Fruit fly (Drosophila melanogaster) whole organism, embryonic: ENCODE measurements around the gene CG4537.

Source experiments
- Abd-B ChIP-seq: fragments of 200-800 bp; sonication (Bioruptor generic); optimal IDR thresholded peaks from 2 replicates; lab custom pipeline; 2018; ENCODE audit warnings: missing biosample characterization, mild to moderate bottlenecking, missing genetic modification characterization, moderate library complexity
- CG10147 ChIP-seq: fragments of 200-800 bp; sonication (Bioruptor generic); optimal IDR thresholded peaks from 2 replicates; lab custom pipeline; 2019; ENCODE audit warnings: missing biosample characterization, mild to moderate bottlenecking, missing genetic modification characterization, moderate library complexity
- CG10321 ChIP-seq: fragments of 200-800 bp; sonication (Bioruptor generic); IDR thresholded peaks from 2 replicates; pipeline ENCODE4 v1.3.6; 2022; ENCODE audit warnings: missing biosample characterization, missing genetic modification characterization
- CG10959 ChIP-seq: fragments of 200-800 bp; sonication (Bioruptor generic); IDR thresholded peaks from 2 replicates; pipeline ENCODE4 v1.3.6; 2022; ENCODE audit warnings: missing biosample characterization, missing genetic modification characterization
- CG11247 ChIP-seq: fragments of 200-800 bp; sonication (Bioruptor generic); IDR thresholded peaks from 2 replicates; pipeline ENCODE4 v1.3.6; 2022; ENCODE audit warnings: missing biosample characterization, missing genetic modification characterization
- CG11695 ChIP-seq: fragments of 200-800 bp; sonication (Bioruptor generic); IDR thresholded peaks from 3 replicates; pipeline ENCODE4 v1.3.6; 2022; ENCODE audit warnings: missing biosample characterization, missing genetic modification characterization
- CG13123 ChIP-seq: fragments of 200-800 bp; sonication (Bioruptor generic); optimal IDR thresholded peaks from 2 replicates; lab custom pipeline; 2016; ENCODE audit warnings: missing biosample characterization, missing genetic modification characterization
- CG16815 ChIP-seq: fragments of 200-800 bp; sonication (Bioruptor generic); optimal IDR thresholded peaks from 3 replicates; lab custom pipeline; 2017; ENCODE audit warnings: missing biosample characterization, mild to moderate bottlenecking, missing genetic modification characterization
- CG2712 ChIP-seq: fragments of 200-800 bp; optimal IDR thresholded peaks from 3 replicates; lab custom pipeline; 2019; ENCODE audit warnings: missing biosample characterization, mild to moderate bottlenecking, missing genetic modification characterization, moderate library complexity
- CG42726 ChIP-seq: fragments of 200-800 bp; sonication (Bioruptor generic); IDR thresholded peaks from 2 replicates; pipeline ENCODE4 v1.3.6; 2022; ENCODE audit warnings: missing biosample characterization, missing genetic modification characterization; ENCODE audit not compliant: partially characterized antibody
- CG4282 ChIP-seq: fragments of 200-800 bp; sonication (Bioruptor generic); optimal IDR thresholded peaks from 2 replicates; lab custom pipeline; 2016; ENCODE audit warnings: missing biosample characterization, missing genetic modification characterization
- CG6813 ChIP-seq: fragments of 200-800 bp; sonication (Bioruptor generic); optimal IDR thresholded peaks from 2 replicates; lab custom pipeline; 2017; ENCODE audit warnings: missing biosample characterization, missing genetic modification characterization, mild to moderate bottlenecking, moderate library complexity, missing genetic modification reagents
- CG8388 ChIP-seq: fragments of 200-800 bp; sonication (Bioruptor generic); optimal IDR thresholded peaks from 2 replicates; lab custom pipeline; 2019; ENCODE audit warnings: missing biosample characterization, mild to moderate bottlenecking, missing genetic modification characterization, moderate library complexity
- Deaf1 ChIP-seq: fragments of 200-800 bp; optimal IDR thresholded peaks from 3 replicates; lab custom pipeline; 2019; ENCODE audit warnings: missing biosample characterization, mild to moderate bottlenecking, missing genetic modification characterization, moderate library complexity
- Dll ChIP-seq: fragments of 200-800 bp; sonication (Bioruptor generic); IDR thresholded peaks from 4 replicates; pipeline ENCODE4 v1.3.6; 2022; ENCODE audit warnings: missing biosample characterization, missing genetic modification characterization; ENCODE audit not compliant: partially characterized antibody
- HLH54F ChIP-seq: fragments of 200-800 bp; sonication (Bioruptor generic); optimal IDR thresholded peaks from 3 replicates; lab custom pipeline; 2016; ENCODE audit warnings: missing biosample characterization, missing genetic modification characterization
- HLHmδ ChIP-seq: fragments of 200-800 bp; sonication (Bioruptor generic); optimal IDR thresholded peaks from 2 replicates; lab custom pipeline; 2018; ENCODE audit warnings: missing biosample characterization, mild to moderate bottlenecking, missing genetic modification characterization, moderate library complexity
- Hmx ChIP-seq: fragments of 200-800 bp; sonication (Bioruptor generic); optimal IDR thresholded peaks from 2 replicates; lab custom pipeline; 2016; ENCODE audit warnings: missing biosample characterization, missing genetic modification characterization
- Hr78 ChIP-seq, 2 experiments: fragments of 200-800 bp in 1 of 2; fragments of >200 bp in 1 of 2; sonication (Bioruptor generic) in 1 of 2; optimal IDR thresholded peaks; 2 replicates each; lab custom pipeline; 2017 to 2019; ENCODE audit warnings: missing biosample characterization in 2 of 2, missing genetic modification characterization in 2 of 2, mild to moderate bottlenecking in 1 of 2, moderate library complexity in 1 of 2
- Lpt ChIP-seq: fragments of >200 bp; optimal IDR thresholded peaks from 2 replicates; lab custom pipeline; 2018; ENCODE audit warnings: missing biosample characterization, missing genetic modification characterization
- MBD-R2 ChIP-seq: fragments of 200-800 bp; sonication (Bioruptor generic); IDR thresholded peaks from 2 replicates; pipeline ENCODE4 v1.3.6; 2022; ENCODE audit warnings: missing biosample characterization, missing genetic modification characterization
- Max ChIP-seq: fragments of 200-800 bp; sonication (Bioruptor generic); optimal IDR thresholded peaks from 2 replicates; lab custom pipeline; 2016; ENCODE audit warnings: missing biosample characterization, mild to moderate bottlenecking, missing genetic modification characterization
- Sox100B ChIP-seq: fragments of 200-800 bp; sonication (Bioruptor generic); optimal IDR thresholded peaks from 3 replicates; lab custom pipeline; 2018; ENCODE audit warnings: missing biosample characterization, mild to moderate bottlenecking, missing genetic modification characterization
- Ssrp ChIP-seq: fragments of 200-800 bp; sonication (Bioruptor generic); optimal IDR thresholded peaks from 2 replicates; lab custom pipeline; 2018; ENCODE audit warnings: missing biosample characterization, mild to moderate bottlenecking, missing genetic modification characterization, moderate library complexity
- ab ChIP-seq: fragments of 200-800 bp; sonication (Bioruptor generic); optimal IDR thresholded peaks from 2 replicates; lab custom pipeline; 2016; ENCODE audit warnings: missing biosample characterization, missing genetic modification characterization
- aop ChIP-seq: fragments of 200-800 bp; sonication (Bioruptor generic); IDR thresholded peaks from 2 replicates; pipeline ENCODE4 v1.3.6; 2022; ENCODE audit warnings: missing biosample characterization, missing genetic modification characterization
- bab2 ChIP-seq: fragments of 200-800 bp; sonication (Bioruptor generic); optimal IDR thresholded peaks from 2 replicates; lab custom pipeline; 2016; ENCODE audit warnings: missing biosample characterization, missing genetic modification characterization
- hb ChIP-seq: fragments of 200-800 bp; sonication (Bioruptor generic); IDR thresholded peaks from 3 replicates; pipeline ENCODE4 v1.3.6; 2022; ENCODE audit warnings: missing biosample characterization, missing genetic modification characterization; ENCODE audit not compliant: partially characterized antibody
- inv ChIP-seq: fragments of 200-800 bp; sonication (Bioruptor generic); IDR thresholded peaks from 2 replicates; pipeline ENCODE4 v1.3.6; 2022; ENCODE audit warnings: missing biosample characterization, missing genetic modification characterization; ENCODE audit not compliant: partially characterized antibody
- knrl ChIP-seq: fragments of 200-800 bp; sonication (Bioruptor generic); IDR thresholded peaks from 3 replicates; pipeline ENCODE4 v1.3.6; 2022; ENCODE audit warnings: missing biosample characterization, missing genetic modification characterization; ENCODE audit not compliant: partially characterized antibody
- pros ChIP-seq: fragments of 200-800 bp; sonication (Bioruptor generic); optimal IDR thresholded peaks from 3 replicates; lab custom pipeline; 2019; ENCODE audit warnings: missing biosample characterization, mild to moderate bottlenecking, missing genetic modification characterization, moderate library complexity
- pzg ChIP-seq: fragments of 200-800 bp; sonication (Bioruptor generic); optimal IDR thresholded peaks from 3 replicates; lab custom pipeline; 2018; ENCODE audit warnings: missing biosample characterization, mild to moderate bottlenecking, missing genetic modification characterization, moderate library complexity
- slbo ChIP-seq: fragments of 200-800 bp; sonication (Bioruptor generic); IDR thresholded peaks from 2 replicates; pipeline ENCODE4 v1.3.6; 2022; ENCODE audit warnings: missing biosample characterization, missing genetic modification characterization
- sqz ChIP-seq: fragments of 200-800 bp; sonication (Bioruptor generic); optimal IDR thresholded peaks from 3 replicates; lab custom pipeline; 2018; ENCODE audit warnings: missing biosample characterization, mild to moderate bottlenecking, missing genetic modification characterization
- tin ChIP-seq: fragments of 200-800 bp; sonication (Bioruptor generic); optimal IDR thresholded peaks from 3 replicates; lab custom pipeline; 2016; ENCODE audit warnings: missing biosample characterization, missing genetic modification characterization
- unc-4 ChIP-seq: fragments of 200-800 bp; sonication (Bioruptor generic); IDR thresholded peaks from 2 replicates; pipeline ENCODE4 v1.3.6; 2022; ENCODE audit warnings: missing biosample characterization, missing genetic modification characterization; ENCODE audit not compliant: partially characterized antibody

The CG4537 gene

DNA sequence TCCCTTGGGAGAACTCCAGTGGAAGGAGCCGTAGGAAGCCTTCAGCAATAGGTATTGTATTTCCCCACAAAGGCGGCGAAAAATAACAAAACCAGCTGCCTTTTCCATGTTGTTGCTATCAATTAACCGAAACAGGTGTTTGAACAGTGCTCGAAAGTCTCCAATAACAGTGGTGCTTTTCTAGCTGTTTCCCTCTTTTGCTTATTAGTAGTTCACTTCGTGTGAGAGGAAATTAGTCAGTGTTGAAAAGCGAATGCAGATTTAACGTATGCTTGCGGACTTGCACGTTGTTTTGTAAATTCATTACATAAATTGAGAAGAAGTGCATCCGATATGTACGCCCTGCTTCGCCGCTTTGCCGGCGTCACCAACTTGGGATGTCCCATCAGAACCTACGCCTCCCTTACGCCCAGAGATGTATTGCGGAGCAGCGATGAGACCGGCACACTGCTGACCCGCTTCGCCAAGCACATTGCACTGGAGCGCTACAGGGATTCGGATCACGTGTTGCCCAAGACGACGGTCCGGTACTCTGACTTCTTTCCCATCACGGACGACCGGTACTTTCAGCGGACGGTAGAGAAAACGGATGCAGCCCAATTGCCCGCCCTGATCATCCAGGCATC lies 48.1 kb downstream of the CG4537 start, which contains the start of the genes Datp and CG4619 (continued):
- peak; percentile 79 for TF ChIP-seq pzg
- no peak for TF ChIP-seq aop (GFP tag; lab: Robert Waterston, UW)
- TF ChIP-seq CG6813 (GFP tag; lab: Kevin White, UChicago) = peak; percentile 16
- TF ChIP-seq HLHmδ (GFP tag; lab: Kevin White, UChicago) = no peak
- TF ChIP-seq Deaf1 (tag; lab: Kevin White, UChicago) = no peak
- TF ChIP-seq CG10321 = no peak
- no peak for TF ChIP-seq CG11695 (GFP tag; lab: Robert Waterston, UW)
- TF ChIP-seq inv = no peak
- no peak for TF ChIP-seq Hr78 (GFP tag; optimal IDR thresholded peaks at IDR 0.05; lab: Kevin White, UChicago)
- TF ChIP-seq CG13123 = no peak
- TF ChIP-seq Lpt (GFP tag; lab: Kevin White, UChicago) = no peak
- no peak for TF ChIP-seq sqz (GFP tag; lab: Kevin White, UChicago)
- TF ChIP-seq hb (GFP tag; lab: Robert Waterston, UW) = no peak
- TF ChIP-seq MBD-R2 (GFP tag; lab: Robert Waterston, UW) = peak; percentile 93
- peak; percentile 67 for TF ChIP-seq HLH54F
- TF ChIP-seq ab (GFP tag; lab: Kevin White, UChicago) = no peak
- TF ChIP-seq Ssrp (tag; lab: Kevin White, UChicago) = no peak
- TF ChIP-seq Sox100B (GFP tag; lab: Kevin White, UChicago) = no peak
- TF ChIP-seq CG42726 = no peak
- TF ChIP-seq Max (GFP tag; lab: Kevin White, UChicago) = peak; percentile 46
- 0 out of 3 replicates have a peak, but pooled peaks have one; percentile 24 for TF ChIP-seq knrl (GFP tag; lab: Robert Waterston, UW)
- no peak for TF ChIP-seq CG10959 (GFP tag; lab: Robert Waterston, UW)
- peak; percentile 71 for TF ChIP-seq slbo (GFP tag; lab: Robert Waterston, UW)
- TF ChIP-seq unc-4 (GFP tag; lab: Robert Waterston, UW) = peak; percentile 37; the same call in 1 of the 2 replicates
- TF ChIP-seq CG11247 = peak; percentile 21; the same call in 1 of the 2 replicates
- no peak for TF ChIP-seq Hmx (GFP tag; lab: Kevin White, UChicago)
- no peak for TF ChIP-seq CG8388 (GFP tag; lab: Kevin White, UChicago)
- peak; percentile 16 for TF ChIP-seq CG2712 (tag; lab: Kevin White, UChicago)
- TF ChIP-seq CG10147 (GFP tag; lab: Kevin White, UChicago) = no peak
- no peak for TF ChIP-seq Dll (GFP tag; lab: Robert Waterston, UW)
- peak; percentile 5 for TF ChIP-seq bab2 (GFP tag; lab: Kevin White, UChicago)
- TF ChIP-seq CG16815 (GFP tag; lab: Kevin White, UChicago) = no peak
- TF ChIP-seq Abd-B (GFP tag; lab: Kevin White, UChicago) = no peak
- no peak for TF ChIP-seq pros (GFP tag; lab: Kevin White, UChicago)
- no peak for TF ChIP-seq CG4282 (GFP tag; lab: Kevin White, UChicago)
- TF ChIP-seq tin (GFP tag; lab: Kevin White, UChicago) = peak; percentile 31
- TF ChIP-seq, all 482 proteins: peak for 176
